Worm (Caenorhabditis elegans): ENCODE results near the gene ins-8.

DNA sequence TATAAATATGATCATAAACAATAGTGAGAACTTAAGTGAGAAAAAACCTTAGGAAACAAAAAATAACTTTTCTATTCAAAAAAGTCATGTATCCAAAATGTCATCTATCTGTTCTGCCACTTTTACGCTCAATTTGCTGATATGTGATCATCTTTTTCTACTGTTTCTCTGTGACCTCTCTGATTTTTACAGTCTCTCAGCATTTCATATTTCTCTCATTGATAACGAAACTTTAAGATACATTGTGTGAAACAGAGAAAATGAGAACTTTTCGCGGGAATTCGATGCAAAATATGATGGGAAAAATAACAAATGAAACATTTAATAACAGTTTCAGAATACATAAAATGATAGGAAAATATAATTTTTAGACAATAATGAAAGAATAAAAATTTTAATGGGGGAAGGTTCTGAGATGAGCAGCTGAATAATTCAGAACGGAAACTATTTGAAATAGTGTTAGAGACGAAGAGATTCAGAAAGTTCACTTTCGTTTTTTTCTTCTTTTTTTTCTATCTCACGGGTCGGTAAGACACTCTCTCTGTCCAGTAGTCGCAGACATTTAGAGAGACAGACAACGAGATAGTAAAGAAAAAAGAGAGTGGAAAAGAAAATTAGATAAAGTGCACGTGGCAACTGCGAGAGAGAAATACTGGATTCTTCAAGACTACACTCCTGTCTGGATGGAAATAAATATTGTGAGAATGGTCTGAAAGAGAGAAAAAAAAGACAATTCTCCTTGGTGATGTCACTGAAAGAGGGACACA is 3.3 kb downstream of the ins-8 start:
- TF ChIP-seq skn-1 (tag; optimal IDR thresholded peaks at IDR 0.05): no peak
- TF ChIP-seq dpl-1 (GFP tag; optimal IDR thresholded peaks at IDR 0.05): peak; percentile 31
- TF ChIP-seq T26A8.4 (GFP tag; IDR thresholded peaks at IDR 0.05): peak; percentile 49; the same call in 1 of the 2 replicates
- TF ChIP-seq nhr-77 (tag; optimal IDR thresholded peaks at IDR 0.05): peak; percentile 78
- TF ChIP-seq ama-1 (optimal IDR thresholded peaks at IDR 0.05): no peak
- no peak for TF ChIP-seq F44E2.7 (GFP tag; IDR thresholded peaks at IDR 0.05)
